Worm (Caenorhabditis elegans): ENCODE results near the gene dod-24.

- TF ChIP-seq ceh-43 (GFP tag; optimal IDR thresholded peaks at IDR 0.05) (no peak), ztf-11 (tag; optimal IDR thresholded peaks at IDR 0.05) (no peak), mep-1 (tag; optimal IDR thresholded peaks at IDR 0.05) (no peak), nhr-12 (tag; optimal IDR thresholded peaks at IDR 0.05) (no peak), elt-3 (tag; optimal IDR thresholded peaks at IDR 0.05) (no peak), nhr-76 (tag; optimal IDR thresholded peaks at IDR 0.05) (no peak), lsy-2 (tag; optimal IDR thresholded peaks at IDR 0.05) (no peak), unc-62 (GFP tag; optimal IDR thresholded peaks at IDR 0.05) (no peak), snpc-4 (tag; optimal IDR thresholded peaks at IDR 0.05) (no peak), unc-120 (tag; optimal IDR thresholded peaks at IDR 0.05; ENCODE audit: poor library complexity, severe bottlenecking) (no peak), ceh-39 (tag; optimal IDR thresholded peaks at IDR 0.05) (no peak), unc-39 (tag; optimal IDR thresholded peaks at IDR 0.05) (no peak), nhr-237 (tag; optimal IDR thresholded peaks at IDR 0.05) (no peak), lin-13 (tag; optimal IDR thresholded peaks at IDR 0.05) (no peak)
Observed at ce11 chrIV:12898823-12899222, 42.3 kb downstream of the dod-24 start.

All from whole organism, mixed stage, embryonic.